Fruit fly (Drosophila melanogaster): ENCODE measurements around the gene Doc3.

Gene Doc3

dm6 chr3L:8974478-8975477, 30.2 kb upstream of the Doc3 start, which contains the start of the genes pix and Srp68 (continued):
- TF ChIP-seq dmrt11E (tag; optimal IDR thresholded peaks at IDR 0.05) = peak; percentile 61
- peak; percentile 63 for TF ChIP-seq nerfin-1 (tag; optimal IDR thresholded peaks at IDR 0.05)
- TF ChIP-seq CG8924 (tag; optimal IDR thresholded peaks at IDR 0.05) = peak; percentile 75
- TF ChIP-seq Doc3 (GFP tag; IDR thresholded peaks at IDR 0.05; ENCODE audit: partially characterized antibody) = peak; percentile 83
- peak; percentile 59 for TF ChIP-seq chn (GFP tag; optimal IDR thresholded peaks at IDR 0.05)
- no peak for TF ChIP-seq CG7963 (GFP tag; IDR thresholded peaks at IDR 0.05; ENCODE audit: partially characterized antibody)
- peak; percentile 16; the same call in 1 of the 2 replicates for TF ChIP-seq tna (GFP tag; IDR thresholded peaks at IDR 0.05; ENCODE audit: partially characterized antibody)
- TF ChIP-seq ab (GFP tag; optimal IDR thresholded peaks at IDR 0.05) = no peak
- TF ChIP-seq slou (GFP tag; optimal IDR thresholded peaks at IDR 0.05) = peak; percentile 57
- TF ChIP-seq onecut (GFP tag; IDR thresholded peaks at IDR 0.05) = 0 out of 2 replicates have a peak, but pooled peaks have one; percentile 17
- peak; percentile 47 for TF ChIP-seq gcm (GFP tag; optimal IDR thresholded peaks at IDR 0.05)
- peak in 1 of 2 experiments; percentile 36 for TF ChIP-seq bsh (GFP tag; optimal IDR thresholded peaks at IDR 0.05)
- TF ChIP-seq CG9817 (tag; optimal IDR thresholded peaks at IDR 0.05) = peak; percentile 66
- TF ChIP-seq CG7928 (GFP tag; optimal IDR thresholded peaks at IDR 0.05) = peak; percentile 18
- no peak for TF ChIP-seq dan (GFP tag; IDR thresholded peaks at IDR 0.05)
- peak; percentile 97 for TF ChIP-seq BEAF-32 (GFP tag; optimal IDR thresholded peaks at IDR 0.05)
- peak; percentile 44 for TF ChIP-seq exex (tag; optimal IDR thresholded peaks at IDR 0.05)
- no peak for TF ChIP-seq luna (GFP tag; optimal IDR thresholded peaks at IDR 0.05)
- TF ChIP-seq lola (GFP tag; optimal IDR thresholded peaks at IDR 0.05) = peak in 1 of 3 experiments; percentile 75
- TF ChIP-seq CG10366 (GFP tag; IDR thresholded peaks at IDR 0.05) = peak; percentile 37; the same call in 1 of the 2 replicates
- peak; percentile 65 for TF ChIP-seq caup (GFP tag; optimal IDR thresholded peaks at IDR 0.05; ENCODE audit: severe bottlenecking)
- TF ChIP-seq CG10654 (GFP tag; optimal IDR thresholded peaks at IDR 0.05) = peak; percentile 27
- TF ChIP-seq nau (GFP tag; optimal IDR thresholded peaks at IDR 0.05) = no peak
- peak; percentile 75 for TF ChIP-seq CG33557 (GFP tag; optimal IDR thresholded peaks at IDR 0.05)
- peak; percentile 42 for TF ChIP-seq Sin3A (optimal IDR thresholded peaks at IDR 0.05)
- no peak for TF ChIP-seq tup (GFP tag; optimal IDR thresholded peaks at IDR 0.05)
- TF ChIP-seq shn (GFP tag; optimal IDR thresholded peaks at IDR 0.05) = peak; percentile 16
- peak; percentile 70 for TF ChIP-seq Max (GFP tag; optimal IDR thresholded peaks at IDR 0.05)
- TF ChIP-seq CG1233 (GFP tag; optimal IDR thresholded peaks at IDR 0.05) = peak; percentile 65
- TF ChIP-seq Deaf1 (tag; optimal IDR thresholded peaks at IDR 0.05) = no peak
- TF ChIP-seq CG14860 (GFP tag; IDR thresholded peaks at IDR 0.05; ENCODE audit: partially characterized antibody) = peak; percentile 80
- TF ChIP-seq wek (GFP tag; optimal IDR thresholded peaks at IDR 0.05) = no peak
- TF ChIP-seq CG10959 (GFP tag; IDR thresholded peaks at IDR 0.05) = no peak
- peak; percentile 19 for TF ChIP-seq CG8089 (GFP tag; optimal IDR thresholded peaks at IDR 0.05)
- TF ChIP-seq Med (GFP tag) = peak; percentile 82
- TF ChIP-seq CG9876 (GFP tag; optimal IDR thresholded peaks at IDR 0.05) = no peak
- TF ChIP-seq CG17912 (GFP tag; optimal IDR thresholded peaks at IDR 0.05) = peak; percentile 26
- TF ChIP-seq Dp (GFP tag; optimal IDR thresholded peaks at IDR 0.05) = peak; percentile 23
- peak; percentile 80 for TF ChIP-seq phol (tag; optimal IDR thresholded peaks at IDR 0.05)
- TF ChIP-seq GATAe (GFP tag; conservative IDR thresholded peaks at IDR 0.05) = no peak
- no peak for TF ChIP-seq sc (optimal IDR thresholded peaks at IDR 0.05)
- no peak for TF ChIP-seq sc (GFP tag; optimal IDR thresholded peaks at IDR 0.05)
- peak; percentile 43 for TF ChIP-seq al (GFP tag; IDR thresholded peaks at IDR 0.05)
- no peak for TF ChIP-seq Taf1 (GFP tag; IDR thresholded peaks at IDR 0.05)
- TF ChIP-seq crc (GFP tag; optimal IDR thresholded peaks at IDR 0.05) = peak; percentile 20
- TF ChIP-seq CG4617 (GFP tag; optimal IDR thresholded peaks at IDR 0.05; ENCODE audit: borderline replicate concordance) = peak; percentile 67
- TF ChIP-seq amos (GFP tag; IDR thresholded peaks at IDR 0.05; ENCODE audit: partially characterized antibody) = peak; percentile 69

Data from whole organism, embryonic.